Worm (Caenorhabditis elegans): ENCODE results near the gene srw-17.

DNA sequence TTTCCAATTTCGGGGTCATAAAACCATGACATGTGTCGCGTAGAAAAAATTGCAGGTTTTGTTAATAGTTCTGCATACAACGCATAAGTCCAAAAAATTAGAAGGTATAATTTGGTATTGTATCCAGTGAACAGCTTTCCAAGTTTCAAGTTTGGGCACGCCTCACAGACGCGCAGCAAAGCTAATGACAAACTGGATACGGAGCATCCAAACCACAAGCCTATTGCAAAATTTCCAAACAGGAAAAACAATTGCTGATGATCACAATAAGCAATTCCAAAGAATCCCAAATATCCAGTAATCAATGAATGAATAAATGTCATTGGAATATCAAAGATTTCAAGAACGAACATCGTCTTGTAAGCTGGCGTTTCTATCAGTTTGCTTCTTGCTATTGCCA, 36.7 kb upstream of the srw-17 start:
- TF ChIP-seq W03F9.2 (tag; optimal IDR thresholded peaks at IDR 0.05) (no peak), him-1 (tag; optimal IDR thresholded peaks at IDR 0.05) (no peak), dao-5 (tag; optimal IDR thresholded peaks at IDR 0.05) (no peak)

All from whole organism, L4/young adult.